Worm (Caenorhabditis elegans) whole organism, L2 larva: ENCODE measurements around the gene slc-25A29.

Source experiments
- F13H6.1 ChIP-seq: sonication (generic microtip); optimal IDR thresholded peaks from 2 replicates; lab custom pipeline; 2016; ENCODE audit warnings: missing genetic modification characterization, missing compliant biosample characterization
- alr-1 ChIP-seq: fragments of 150-350 bp; optimal IDR thresholded peaks from 2 replicates; lab custom pipeline; 2014; ENCODE audit warnings: missing biosample characterization, missing genetic modification characterization
- ceh-16 ChIP-seq: fragments of 150-350 bp; optimal IDR thresholded peaks from 2 replicates; lab custom pipeline; 2014; ENCODE audit warnings: missing biosample characterization, missing genetic modification characterization
- fos-1 ChIP-seq: fragments of 150-350 bp; optimal IDR thresholded peaks from 2 replicates; lab custom pipeline; 2014; ENCODE audit warnings: missing biosample characterization, missing genetic modification characterization
- lin-13 ChIP-seq: fragments of 150-350 bp; optimal IDR thresholded peaks from 2 replicates; lab custom pipeline; 2014; ENCODE audit warnings: missing biosample characterization, missing genetic modification reagents, missing genetic modification characterization
- mdl-1 ChIP-seq, 2 experiments: fragments of 150-350 bp in 1 of 2; sonication (generic microtip) in 1 of 2; optimal IDR thresholded peaks; 2 replicates each; lab custom pipeline; 2017; ENCODE audit warnings: missing biosample characterization in 2 of 2, missing genetic modification characterization in 2 of 2
- nhr-77 ChIP-seq: fragments of 150-350 bp; optimal IDR thresholded peaks from 2 replicates; lab custom pipeline; 2014; ENCODE audit warnings: missing biosample characterization, missing genetic modification characterization
- ztf-11 ChIP-seq: sonication (generic microtip); optimal IDR thresholded peaks from 2 replicates; lab custom pipeline; 2017; ENCODE audit warnings: missing biosample characterization, missing genetic modification characterization

ce11 chrV:14645817-14646789 lies 11.9 kb downstream of the slc-25A29 start, which contains the start of the genes rfc-1 and pmp-3:
- TF ChIP-seq mdl-1 (tag; optimal IDR thresholded peaks at IDR 0.05; lab: Kevin White, UChicago) (no peak), lin-13 (GFP tag; lab: Kevin White, UChicago) (no peak), nhr-77 (tag; lab: Kevin White, UChicago) (no peak), fos-1 (peak; percentile 21), ceh-16 (tag; lab: Kevin White, UChicago) (no peak), alr-1 (tag; lab: Kevin White, UChicago) (no peak), F13H6.1 (tag; lab: Kevin White, UChicago) (peak; percentile 10), ztf-11 (tag; lab: Kevin White, UChicago) (no peak)
